Fruit fly (Drosophila melanogaster): ENCODE results near the gene Pkd2.

- TF ChIP-seq CTCF (optimal IDR thresholded peaks at IDR 0.05), result no peak
- no peak for TF ChIP-seq CG8478 (optimal IDR thresholded peaks at IDR 0.05)
Measured at dm6 chr2L:12372436-12372835, 25.6 kb upstream of the Pkd2 start.

Measured in S2 (cell line).